Worm (Caenorhabditis elegans) whole organism, midembryonic: ENCODE measurements around the gene str-176.

Experiments used
- T22C8.4 ChIP-seq: fragments of 200-800 bp; sonication (Bioruptor generic); IDR thresholded peaks from 2 replicates; pipeline ENCODE4 v1.3.6; 2022; ENCODE audit warnings: missing genetic modification characterization, missing compliant biosample characterization
- flt-1 ChIP-seq: fragments of 200-800 bp; sonication (Bioruptor generic); IDR thresholded peaks from 2 replicates; pipeline ENCODE4 v1.3.6; 2022; ENCODE audit warnings: missing genetic modification characterization, missing compliant biosample characterization
- med-1 ChIP-seq: sonication (generic microtip); optimal IDR thresholded peaks from 2 replicates; lab custom pipeline; 2017; ENCODE audit warnings: missing genetic modification characterization, mild to moderate bottlenecking, missing compliant biosample characterization, antibody characterized with exemption, missing genetic modification reagents; ENCODE audit not compliant: insufficient read depth
- ref-1 ChIP-seq: fragments of 200-800 bp; sonication (Bioruptor generic); conservative IDR thresholded peaks from 2 replicates; pipeline ENCODE4 v1.3.6; 2022; ENCODE audit warnings: missing genetic modification reagents, missing genetic modification characterization, missing compliant biosample characterization
- tab-1 ChIP-seq: fragments of 200-800 bp; sonication (Bioruptor generic); IDR thresholded peaks from 2 replicates; pipeline ENCODE4 v1.3.6; 2022; ENCODE audit warnings: missing genetic modification characterization, missing compliant biosample characterization
- ztf-23 ChIP-seq: fragments of 200-800 bp; sonication (Bioruptor generic); IDR thresholded peaks from 2 replicates; pipeline ENCODE4 v1.3.6; 2022; ENCODE audit warnings: missing genetic modification reagents, missing genetic modification characterization, missing compliant biosample characterization

DNA sequence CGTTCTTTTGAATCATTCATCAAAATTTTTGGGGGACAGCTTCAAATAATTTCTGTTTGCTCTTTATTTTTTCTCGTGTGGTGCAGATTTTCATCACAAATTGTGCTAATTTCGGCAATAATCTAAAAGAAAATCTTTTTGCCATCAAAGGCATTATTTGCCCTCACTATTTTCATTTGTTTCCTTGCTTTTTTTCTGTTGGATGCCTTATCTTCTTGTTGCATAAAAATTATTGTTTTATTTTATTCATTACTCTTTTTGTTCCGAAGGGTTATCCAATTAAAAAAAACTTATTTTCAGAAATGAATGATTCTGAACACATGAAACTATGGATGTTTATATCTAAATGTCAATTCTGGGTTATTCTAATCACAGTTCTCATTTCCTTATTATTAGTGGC, 16.7 kb downstream of the str-176 start, which contains the start of gene T01B11.1:
- TF ChIP-seq ref-1 (GFP tag; lab: Robert Waterston, UW): no peak
- no peak for TF ChIP-seq T22C8.4 (GFP tag; lab: Robert Waterston, UW)
- TF ChIP-seq ztf-23 (GFP tag; lab: Robert Waterston, UW): no peak
- no peak for TF ChIP-seq flt-1 (GFP tag; lab: Robert Waterston, UW)
- no peak for TF ChIP-seq tab-1 (GFP tag; lab: Robert Waterston, UW)
- TF ChIP-seq med-1 (GFP tag; lab: Kevin White, UChicago): no peak
